Fruit fly (Drosophila melanogaster) whole organism, pupa: ENCODE data around the gene Indy.

Experiments
- CG10348 ChIP-seq: fragments of 200-800 bp; sonication (Bioruptor generic); IDR thresholded peaks from 2 replicates; pipeline ENCODE4 v1.3.6; 2022; ENCODE audit warnings: missing biosample characterization, missing genetic modification characterization
- CG12605 ChIP-seq: fragments of 200-800 bp; sonication (Bioruptor generic); IDR thresholded peaks from 2 replicates; pipeline ENCODE4 v1.3.6; 2022; ENCODE audit warnings: missing biosample characterization, missing genetic modification characterization
- CG13204 ChIP-seq: fragments of 200-800 bp; sonication (Bioruptor generic); optimal IDR thresholded peaks from 2 replicates; lab custom pipeline; 2018; ENCODE audit warnings: missing biosample characterization, mild to moderate bottlenecking, missing genetic modification characterization, moderate library complexity
- CG14655 ChIP-seq: fragments of 200-800 bp; sonication (Bioruptor generic); optimal IDR thresholded peaks from 3 replicates; lab custom pipeline; 2017; ENCODE audit warnings: mild to moderate bottlenecking, missing biosample characterization, missing genetic modification reagents, missing genetic modification characterization
- CG15710 ChIP-seq: fragments of 200-800 bp; sonication (Bioruptor generic); optimal IDR thresholded peaks from 2 replicates; lab custom pipeline; 2018; ENCODE audit warnings: missing biosample characterization, mild to moderate bottlenecking, missing genetic modification characterization, moderate library complexity
- CG17806 ChIP-seq: fragments of 200-800 bp; sonication (Bioruptor generic); optimal IDR thresholded peaks from 2 replicates; lab custom pipeline; 2018; ENCODE audit warnings: missing biosample characterization, mild to moderate bottlenecking, missing genetic modification characterization, moderate library complexity
- CG32121 ChIP-seq: fragments of 200-800 bp; sonication (Bioruptor generic); IDR thresholded peaks from 2 replicates; pipeline ENCODE4 v1.3.6; 2022; ENCODE audit warnings: missing biosample characterization, missing genetic modification characterization
- CG34367 ChIP-seq: fragments of 200-800 bp; sonication (Bioruptor generic); optimal IDR thresholded peaks from 2 replicates; lab custom pipeline; 2018; ENCODE audit warnings: missing biosample characterization, mild to moderate bottlenecking, missing genetic modification characterization
- CG4496 ChIP-seq: fragments of 200-800 bp; sonication (Bioruptor generic); IDR thresholded peaks from 3 replicates; pipeline ENCODE4 v1.3.6; 2022; ENCODE audit warnings: missing biosample characterization, missing genetic modification characterization
- CG8159 ChIP-seq: fragments of 200-800 bp; sonication (Bioruptor generic); optimal IDR thresholded peaks from 3 replicates; lab custom pipeline; 2018; ENCODE audit warnings: missing biosample characterization, mild to moderate bottlenecking, missing genetic modification characterization, moderate library complexity
- CG8301 ChIP-seq: fragments of 200-800 bp; sonication (Bioruptor generic); optimal IDR thresholded peaks from 2 replicates; lab custom pipeline; 2018; ENCODE audit warnings: missing biosample characterization, mild to moderate bottlenecking, missing genetic modification characterization
- CG9948 ChIP-seq: fragments of 200-800 bp; sonication (Bioruptor generic); optimal IDR thresholded peaks from 2 replicates; lab custom pipeline; 2018; ENCODE audit warnings: missing biosample characterization, mild to moderate bottlenecking, missing genetic modification characterization, moderate library complexity
- D1 ChIP-seq: fragments of 200-800 bp; sonication (Bioruptor generic); optimal IDR thresholded peaks from 2 replicates; lab custom pipeline; 2018; ENCODE audit warnings: missing biosample characterization, mild to moderate bottlenecking, missing genetic modification characterization, moderate library complexity
- EcR ChIP-seq: fragments of 200-800 bp; sonication (Bioruptor generic); optimal IDR thresholded peaks from 3 replicates; lab custom pipeline; 2019; ENCODE audit warnings: missing biosample characterization, missing genetic modification characterization, mild to moderate bottlenecking, moderate library complexity, missing genetic modification reagents
- Ets98B ChIP-seq: fragments of 200-800 bp; sonication (Bioruptor generic); IDR thresholded peaks from 2 replicates; pipeline ENCODE4 v1.3.6; 2022; ENCODE audit warnings: missing biosample characterization, missing genetic modification characterization
- Pif1A ChIP-seq: fragments of 200-800 bp; sonication (Bioruptor generic); optimal IDR thresholded peaks from 3 replicates; lab custom pipeline; 2016; ENCODE audit warnings: missing biosample characterization, missing genetic modification characterization
- Pif1B ChIP-seq: fragments of 200-800 bp; sonication (Bioruptor generic); optimal IDR thresholded peaks from 3 replicates; lab custom pipeline; 2016; ENCODE audit warnings: missing biosample characterization, missing genetic modification characterization
- Snoo ChIP-seq: fragments of 200-800 bp; sonication (Bioruptor generic); optimal IDR thresholded peaks from 3 replicates; lab custom pipeline; 2017; ENCODE audit warnings: missing biosample characterization, mild to moderate bottlenecking, missing genetic modification characterization, inconsistent platforms
- fd96Ca ChIP-seq: fragments of 200-800 bp; sonication (Bioruptor generic); IDR thresholded peaks from 3 replicates; pipeline ENCODE4 v1.3.6; 2022; ENCODE audit warnings: missing biosample characterization, missing genetic modification characterization
- gl ChIP-seq: fragments of 200-800 bp; sonication (Bioruptor generic); optimal IDR thresholded peaks from 2 replicates; lab custom pipeline; 2018; ENCODE audit warnings: missing biosample characterization, mild to moderate bottlenecking, missing genetic modification characterization
- rn ChIP-seq: fragments of 200-800 bp; sonication (Bioruptor generic); IDR thresholded peaks from 2 replicates; pipeline ENCODE4 v1.3.6; 2022; ENCODE audit warnings: missing biosample characterization, missing genetic modification characterization

Gene Indy

DNA sequence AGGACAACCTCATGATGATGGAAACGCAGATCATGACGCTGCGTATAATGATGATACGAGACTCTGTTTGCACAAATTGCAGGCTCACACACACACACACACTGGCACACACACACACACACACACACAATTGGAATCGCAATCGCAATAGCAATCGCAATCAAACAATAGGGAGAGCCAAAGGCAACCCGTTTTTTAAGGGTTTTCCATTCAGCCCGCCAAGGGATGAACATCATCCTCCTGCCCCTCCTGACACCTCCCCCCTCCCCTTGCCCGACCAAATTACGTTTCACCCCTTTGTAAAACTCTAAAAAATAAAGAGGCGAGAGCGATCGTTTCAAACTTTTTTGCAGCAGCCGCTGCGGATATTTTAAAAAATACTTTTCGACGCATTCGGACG lies 6.2 kb upstream of the Indy start:
- no peak for TF ChIP-seq CG12605
- TF ChIP-seq CG34367 (tag; lab: Kevin White, UChicago), result no peak
- no peak for TF ChIP-seq CG14655 (GFP tag; lab: Kevin White, UChicago)
- TF ChIP-seq CG32121 (GFP tag; lab: Robert Waterston, UW), result no peak
- TF ChIP-seq CG17806, result no peak
- no peak for TF ChIP-seq Pif1B (GFP tag; lab: Kevin White, UChicago)
- no peak for TF ChIP-seq Ets98B
- no peak for TF ChIP-seq CG8301 (tag; lab: Kevin White, UChicago)
- TF ChIP-seq Snoo (tag; lab: Kevin White, UChicago), result no peak
- TF ChIP-seq CG10348, result no peak
- no peak for TF ChIP-seq Pif1A
- no peak for TF ChIP-seq gl (tag; lab: Kevin White, UChicago)
- no peak for TF ChIP-seq CG8159
- no peak for TF ChIP-seq CG9948 (tag; lab: Kevin White, UChicago)
- no peak for TF ChIP-seq fd96Ca (GFP tag; lab: Robert Waterston, UW)
- TF ChIP-seq, all 21 proteins: peak for 0

dm6 chr3L:18848436-18848835 lies 2.4 kb upstream of the Indy start:
- TF ChIP-seq gl (tag; lab: Kevin White, UChicago) (no peak), CG32121 (GFP tag; lab: Robert Waterston, UW) (no peak), CG8159 (no peak), CG8301 (tag; lab: Kevin White, UChicago) (no peak), Snoo (tag; lab: Kevin White, UChicago) (peak; percentile 13), CG34367 (tag; lab: Kevin White, UChicago) (no peak), CG17806 (no peak), EcR (GFP tag; lab: Kevin White, UChicago) (no peak), fd96Ca (GFP tag; lab: Robert Waterston, UW) (no peak), D1 (tag; lab: Kevin White, UChicago) (peak; percentile 94), CG15710 (tag; lab: Kevin White, UChicago) (no peak), rn (GFP tag; lab: Robert Waterston, UW) (no peak), Pif1A (peak; percentile 40), CG9948 (tag; lab: Kevin White, UChicago) (peak; percentile 14), CG14655 (GFP tag; lab: Kevin White, UChicago) (peak; percentile 53), CG13204 (GFP tag; lab: Kevin White, UChicago) (no peak), Pif1B (GFP tag; lab: Kevin White, UChicago) (no peak), Ets98B (no peak)

DNA sequence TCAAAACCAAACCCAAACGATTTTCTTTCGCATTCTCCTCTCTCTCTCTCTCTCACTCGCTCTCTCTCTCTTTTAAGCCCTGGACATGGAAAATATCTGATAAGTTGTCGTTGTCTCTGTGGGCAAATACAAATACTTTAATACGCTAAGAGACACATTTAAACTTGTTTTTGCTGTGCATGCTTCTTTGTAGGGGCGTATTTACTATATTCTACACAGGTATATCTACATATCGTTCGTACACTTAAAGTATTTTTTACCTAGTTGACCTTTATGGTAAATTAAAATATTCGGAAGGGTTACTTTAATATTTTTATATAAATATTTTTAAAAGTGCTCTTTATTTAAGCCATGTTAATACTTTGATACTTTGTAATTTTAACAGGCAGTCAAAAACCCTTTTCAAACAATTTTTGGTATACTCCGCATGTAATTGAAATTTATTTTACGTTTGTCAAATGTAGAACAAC lies 240 bp upstream of the Indy start:
- TF ChIP-seq CG17806 (no peak), D1 (tag; lab: Kevin White, UChicago) (peak; percentile 70), CG8159 (peak; percentile 61), Pif1B (GFP tag; lab: Kevin White, UChicago) (peak; percentile 3)

- TF ChIP-seq rn (GFP tag; lab: Robert Waterston, UW), result no peak
- TF ChIP-seq CG14655 (GFP tag; lab: Kevin White, UChicago), result no peak
- TF ChIP-seq Ets98B, result no peak
- no peak for TF ChIP-seq CG4496 (GFP tag; lab: Robert Waterston, UW)
- no peak for TF ChIP-seq fd96Ca (GFP tag; lab: Robert Waterston, UW)
- no peak for TF ChIP-seq CG8159
- TF ChIP-seq D1 (tag; lab: Kevin White, UChicago), result no peak
- TF ChIP-seq CG32121 (GFP tag; lab: Robert Waterston, UW), result no peak
- no peak for TF ChIP-seq CG8301 (tag; lab: Kevin White, UChicago)
- TF ChIP-seq Snoo (tag; lab: Kevin White, UChicago), result no peak
- TF ChIP-seq, all 21 proteins: peak for 0
These were observed 234 bp downstream of the Indy start for dm6 chr3L:18845833-18846232.

DNA sequence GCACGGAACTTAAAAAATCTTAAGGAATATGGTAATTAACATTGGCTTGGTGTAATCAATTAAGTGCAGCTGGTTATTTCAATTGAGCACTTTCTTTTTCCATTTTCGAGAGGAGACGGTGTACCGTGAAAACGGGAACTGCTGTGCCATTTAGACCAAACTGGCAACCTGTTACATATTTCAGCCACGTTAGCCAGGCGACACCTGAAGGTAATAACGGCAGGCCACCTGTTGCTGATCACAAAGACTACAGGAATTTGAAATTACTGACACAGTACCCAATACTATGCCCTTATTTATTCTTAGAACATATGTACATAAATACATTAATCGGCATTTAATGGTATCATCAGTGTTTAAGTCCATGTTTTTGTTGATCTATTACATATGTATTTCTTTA lies 3.8 kb downstream of the Indy start:
- TF ChIP-seq Ets98B, result no peak
- TF ChIP-seq Pif1B (GFP tag; lab: Kevin White, UChicago), result no peak
- no peak for TF ChIP-seq CG4496 (GFP tag; lab: Robert Waterston, UW)
- no peak for TF ChIP-seq gl (tag; lab: Kevin White, UChicago)
- TF ChIP-seq Pif1A, result no peak
- no peak for TF ChIP-seq CG15710 (tag; lab: Kevin White, UChicago)
- no peak for TF ChIP-seq rn (GFP tag; lab: Robert Waterston, UW)
- TF ChIP-seq Snoo (tag; lab: Kevin White, UChicago), result no peak
- no peak for TF ChIP-seq CG14655 (GFP tag; lab: Kevin White, UChicago)
- no peak for TF ChIP-seq fd96Ca (GFP tag; lab: Robert Waterston, UW)
- TF ChIP-seq CG8159, result no peak
- no peak for TF ChIP-seq CG10348
- no peak for TF ChIP-seq EcR (GFP tag; lab: Kevin White, UChicago)
- no peak for TF ChIP-seq CG12605
- TF ChIP-seq D1 (tag; lab: Kevin White, UChicago), result no peak
- no peak for TF ChIP-seq CG13204 (GFP tag; lab: Kevin White, UChicago)
- no peak for TF ChIP-seq CG8301 (tag; lab: Kevin White, UChicago)

DNA sequence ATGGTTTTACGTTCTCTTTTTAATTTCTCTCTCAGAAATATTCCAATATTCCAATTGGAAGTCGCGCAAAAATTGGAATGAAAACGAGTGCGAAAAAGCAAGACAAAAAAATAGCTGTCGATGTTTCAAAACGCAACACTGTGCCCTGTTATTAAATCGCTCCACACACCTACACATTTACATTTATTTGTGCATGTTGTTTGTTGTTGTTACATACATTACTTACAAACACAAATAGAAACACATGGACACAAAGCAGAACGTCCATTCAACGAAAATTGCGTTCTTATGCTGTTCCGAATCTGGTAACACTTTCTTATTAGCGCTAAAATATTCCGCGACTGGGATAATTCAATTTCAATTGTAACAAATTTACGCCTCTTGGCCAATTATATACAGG lies 4.8 kb downstream of the Indy start:
- TF ChIP-seq CG4496 (GFP tag; lab: Robert Waterston, UW), result no peak
- no peak for TF ChIP-seq CG10348
- TF ChIP-seq CG17806, result no peak
